Worm (Caenorhabditis elegans): Measurements from ENCODE around the gene T28H10.1.

Gene T28H10.1

DNA sequence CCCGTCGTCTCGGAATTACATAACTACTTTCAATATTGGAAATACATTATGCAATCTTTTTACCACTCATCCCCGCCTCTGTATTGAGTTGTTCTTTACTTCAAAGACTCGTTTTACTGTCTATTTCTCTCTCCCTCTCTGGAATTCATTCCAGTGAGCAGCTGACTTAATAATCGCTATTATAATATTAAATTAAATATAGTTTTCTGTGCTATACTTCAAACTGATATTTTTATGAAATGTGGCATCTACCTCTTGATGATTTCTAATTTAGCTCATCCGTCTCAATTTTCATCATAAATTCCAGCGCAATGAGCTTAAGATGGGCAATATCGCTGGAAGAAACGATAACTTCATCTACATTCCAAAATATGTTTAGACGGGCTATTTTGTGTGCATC lies at the start of gene T28H10.1:
Gene T28H10.1 (plus strand): TSS at position 301 of the 400 bp plus-strand sequence.
- TF ChIP-seq elt-1 (tag; optimal IDR thresholded peaks at IDR 0.05; ENCODE audit: borderline replicate concordance, insufficient read depth): no peak
- no peak for TF ChIP-seq unc-62 (GFP tag; optimal IDR thresholded peaks at IDR 0.05)
- no peak for TF ChIP-seq nhr-76 (tag; optimal IDR thresholded peaks at IDR 0.05)
- no peak for TF ChIP-seq nhr-28 (tag; optimal IDR thresholded peaks at IDR 0.05)
- TF ChIP-seq ceh-43 (GFP tag; optimal IDR thresholded peaks at IDR 0.05): no peak
- no peak for TF ChIP-seq flh-1 (GFP tag; optimal IDR thresholded peaks at IDR 0.05)
- TF ChIP-seq ham-2 (GFP tag; optimal IDR thresholded peaks at IDR 0.05): no peak
- TF ChIP-seq zip-8 (tag; optimal IDR thresholded peaks at IDR 0.05): no peak
- no peak for TF ChIP-seq unc-120 (tag; optimal IDR thresholded peaks at IDR 0.05; ENCODE audit: poor library complexity, severe bottlenecking)
- no peak for TF ChIP-seq ceh-83 (GFP tag; optimal IDR thresholded peaks at IDR 0.05)
- no peak for TF ChIP-seq hlh-1 (tag; optimal IDR thresholded peaks at IDR 0.05)

DNA sequence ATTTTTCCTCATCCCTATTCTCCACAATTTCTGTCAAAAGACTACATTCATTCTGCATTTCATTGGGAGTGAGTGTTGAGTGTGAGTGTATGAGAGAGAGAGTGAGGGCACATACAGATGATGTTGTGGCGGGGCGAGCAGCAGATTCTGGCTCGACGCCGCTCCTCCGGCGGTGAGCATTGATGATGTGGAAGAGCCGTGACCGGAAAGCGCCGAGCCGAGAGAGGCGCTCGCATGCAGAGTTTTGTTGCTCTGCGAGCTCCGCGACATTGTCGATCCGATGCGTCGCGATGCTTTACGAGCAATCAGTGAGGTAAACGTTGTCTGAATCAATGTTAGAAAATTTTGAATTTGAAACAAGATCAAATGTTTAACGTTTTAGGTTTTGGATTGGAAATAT lies 47.9 kb upstream of the T28H10.1 start:
- TF ChIP-seq nhr-76 (tag; optimal IDR thresholded peaks at IDR 0.05) (no peak), pha-4 (tag; optimal IDR thresholded peaks at IDR 0.05) (no peak), lsy-2 (tag; optimal IDR thresholded peaks at IDR 0.05) (no peak), mep-1 (tag; optimal IDR thresholded peaks at IDR 0.05) (no peak), lin-32 (GFP tag; optimal IDR thresholded peaks at IDR 0.05) (no peak), cnd-1 (tag; optimal IDR thresholded peaks at IDR 0.05) (no peak), ham-2 (GFP tag; optimal IDR thresholded peaks at IDR 0.05) (no peak), elt-1 (tag; optimal IDR thresholded peaks at IDR 0.05; ENCODE audit: borderline replicate concordance, insufficient read depth) (no peak), drap-1 (GFP tag; optimal IDR thresholded peaks at IDR 0.05) (no peak), unc-62 (GFP tag; optimal IDR thresholded peaks at IDR 0.05) (no peak), unc-39 (tag; optimal IDR thresholded peaks at IDR 0.05) (no peak)

- TF ChIP-seq hlh-1 (tag; optimal IDR thresholded peaks at IDR 0.05) (no peak), ces-1 (GFP tag; optimal IDR thresholded peaks at IDR 0.05) (no peak), bed-3 (GFP tag; optimal IDR thresholded peaks at IDR 0.05) (no peak), nhr-2 (tag; optimal IDR thresholded peaks at IDR 0.05) (no peak), pha-4 (tag; optimal IDR thresholded peaks at IDR 0.05) (no peak), nhr-12 (tag; optimal IDR thresholded peaks at IDR 0.05) (no peak), flh-1 (GFP tag; optimal IDR thresholded peaks at IDR 0.05) (no peak), nhr-237 (tag; optimal IDR thresholded peaks at IDR 0.05) (no peak), drap-1 (GFP tag; optimal IDR thresholded peaks at IDR 0.05) (no peak), lin-32 (GFP tag; optimal IDR thresholded peaks at IDR 0.05) (no peak), cnd-1 (tag; optimal IDR thresholded peaks at IDR 0.05) (no peak), elt-3 (tag; optimal IDR thresholded peaks at IDR 0.05) (no peak), nhr-76 (tag; optimal IDR thresholded peaks at IDR 0.05) (no peak), mab-5 (tag; optimal IDR thresholded peaks at IDR 0.05) (no peak), sem-2 (GFP tag; optimal IDR thresholded peaks at IDR 0.05) (no peak), zip-8 (tag; optimal IDR thresholded peaks at IDR 0.05) (no peak), unc-62 (GFP tag; optimal IDR thresholded peaks at IDR 0.05) (no peak), ceh-83 (GFP tag; optimal IDR thresholded peaks at IDR 0.05) (no peak), M03D4.4 (tag; optimal IDR thresholded peaks at IDR 0.05) (no peak)
Measured at ce11 chrV:12460583-12460982, 43.0 kb upstream of the T28H10.1 start.

DNA sequence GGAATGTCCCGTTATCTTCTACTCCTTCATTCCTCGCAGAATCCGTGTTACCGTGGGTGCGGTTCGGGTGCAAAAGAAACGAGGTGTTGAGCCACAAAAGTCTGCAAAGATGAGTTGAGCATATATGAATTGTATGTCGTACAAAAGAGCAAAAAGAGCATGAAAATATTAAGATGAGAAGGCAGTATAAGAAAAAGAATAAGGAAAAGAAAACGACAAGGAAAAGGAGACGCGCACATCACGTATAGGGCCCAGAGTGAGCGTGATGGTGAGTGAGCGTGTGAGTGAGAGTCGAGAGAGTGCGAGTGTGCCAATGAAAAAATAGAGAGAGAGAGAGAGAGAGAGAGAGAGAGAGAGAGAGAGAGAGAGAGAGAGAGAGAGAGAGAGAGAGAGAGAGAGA lies 40.7 kb upstream of the T28H10.1 start, which contains the start of gene egl-10:
Gene egl-10 (minus strand): TSS at position 101 of the 400 bp plus-strand sequence.
- peak; percentile 6 for TF ChIP-seq cnd-1 (tag; optimal IDR thresholded peaks at IDR 0.05)
- no peak for TF ChIP-seq bed-3 (GFP tag; optimal IDR thresholded peaks at IDR 0.05)

DNA sequence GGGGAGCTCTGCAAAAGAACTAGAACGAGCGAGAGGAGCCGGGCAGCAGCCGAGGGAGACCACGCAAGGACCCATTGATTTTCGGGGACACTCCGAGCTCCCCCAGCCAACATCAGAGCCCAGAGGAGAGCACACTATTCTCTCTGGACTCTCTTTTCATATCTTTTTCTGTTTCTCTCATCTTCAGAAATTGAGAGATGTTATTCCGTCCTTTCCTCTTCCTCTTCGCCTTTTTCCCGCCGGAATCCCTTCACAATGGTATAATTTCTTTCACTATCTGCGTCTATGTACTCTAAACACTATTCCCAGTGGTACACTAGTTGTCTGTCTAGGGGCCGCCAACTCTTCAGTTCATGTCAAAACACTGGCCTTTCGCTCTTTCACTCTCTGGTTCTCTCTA lies 38.2 kb upstream of the T28H10.1 start:
- TF ChIP-seq pha-4 (tag; optimal IDR thresholded peaks at IDR 0.05) (peak; percentile 62), zip-8 (tag; optimal IDR thresholded peaks at IDR 0.05) (no peak), sem-2 (GFP tag; optimal IDR thresholded peaks at IDR 0.05) (no peak), hlh-1 (tag; optimal IDR thresholded peaks at IDR 0.05) (peak; percentile 49), unc-39 (tag; optimal IDR thresholded peaks at IDR 0.05) (peak; percentile 18), lsy-2 (tag; optimal IDR thresholded peaks at IDR 0.05) (peak; percentile 20), tbx-8 (GFP tag; optimal IDR thresholded peaks at IDR 0.05) (no peak), ceh-43 (GFP tag; optimal IDR thresholded peaks at IDR 0.05) (no peak), nhr-237 (tag; optimal IDR thresholded peaks at IDR 0.05) (no peak), nhr-12 (tag; optimal IDR thresholded peaks at IDR 0.05) (no peak), ceh-83 (GFP tag; optimal IDR thresholded peaks at IDR 0.05) (no peak), cnd-1 (tag; optimal IDR thresholded peaks at IDR 0.05) (no peak), ceh-39 (tag; optimal IDR thresholded peaks at IDR 0.05) (no peak), flh-1 (GFP tag; optimal IDR thresholded peaks at IDR 0.05) (no peak), nhr-76 (tag; optimal IDR thresholded peaks at IDR 0.05) (no peak), snpc-4 (tag; optimal IDR thresholded peaks at IDR 0.05) (no peak), elt-1 (tag; optimal IDR thresholded peaks at IDR 0.05; ENCODE audit: borderline replicate concordance, insufficient read depth) (no peak), unc-120 (tag; optimal IDR thresholded peaks at IDR 0.05; ENCODE audit: poor library complexity, severe bottlenecking) (peak; percentile 87), M03D4.4 (tag; optimal IDR thresholded peaks at IDR 0.05) (peak; percentile 38), nhr-28 (tag; optimal IDR thresholded peaks at IDR 0.05) (no peak), mab-5 (tag; optimal IDR thresholded peaks at IDR 0.05) (no peak), drap-1 (GFP tag; optimal IDR thresholded peaks at IDR 0.05) (peak; percentile 1), lin-32 (GFP tag; optimal IDR thresholded peaks at IDR 0.05) (no peak), mep-1 (tag; optimal IDR thresholded peaks at IDR 0.05) (peak; percentile 66), elt-3 (tag; optimal IDR thresholded peaks at IDR 0.05) (no peak), blmp-1 (tag; optimal IDR thresholded peaks at IDR 0.05) (no peak), ztf-11 (tag; optimal IDR thresholded peaks at IDR 0.05) (peak; percentile 61), unc-62 (GFP tag; optimal IDR thresholded peaks at IDR 0.05) (peak; percentile 93), bed-3 (GFP tag; optimal IDR thresholded peaks at IDR 0.05) (no peak), lin-13 (tag; optimal IDR thresholded peaks at IDR 0.05) (no peak), mls-2 (tag; optimal IDR thresholded peaks at IDR 0.05) (peak; percentile 25), ces-1 (GFP tag; optimal IDR thresholded peaks at IDR 0.05) (peak; percentile 83), sptf-1 (tag; optimal IDR thresholded peaks at IDR 0.05) (peak; percentile 26), nhr-2 (tag; optimal IDR thresholded peaks at IDR 0.05) (no peak), ham-2 (GFP tag; optimal IDR thresholded peaks at IDR 0.05) (no peak)

Measured in whole organism, mixed stage, embryonic.